Worm (Caenorhabditis elegans) whole organism, young adult: ENCODE data around the gene nud-1.

ENCODE experiments used
- C17E4.6 ChIP-seq: fragments of 200-800 bp; sonication (Bioruptor generic); IDR thresholded peaks from 2 replicates; pipeline ENCODE4 v1.3.6; 2022; ENCODE audit warnings: missing genetic modification reagents, missing genetic modification characterization, missing compliant biosample characterization
- akir-1 ChIP-seq: fragments of 200-800 bp; sonication (Bioruptor generic); optimal IDR thresholded peaks from 2 replicates; lab custom pipeline; 2018; ENCODE audit warnings: mild to moderate bottlenecking, missing genetic modification characterization, moderate library complexity, missing compliant biosample characterization
- ccch-3 ChIP-seq: fragments of 200-800 bp; sonication (Bioruptor generic); optimal IDR thresholded peaks from 2 replicates; lab custom pipeline; 2018; ENCODE audit warnings: mild to moderate bottlenecking, missing genetic modification characterization, missing compliant biosample characterization
- ets-4 ChIP-seq: fragments of 200-800 bp; sonication (Bioruptor generic); optimal IDR thresholded peaks from 2 replicates; lab custom pipeline; 2018; ENCODE audit warnings: mild to moderate bottlenecking, missing genetic modification characterization, missing compliant biosample characterization
- lin-26 ChIP-seq: fragments of 200-800 bp; sonication (Bioruptor generic); IDR thresholded peaks from 2 replicates; pipeline ENCODE4 v1.3.6; 2022; ENCODE audit warnings: missing genetic modification reagents, missing genetic modification characterization, missing compliant biosample characterization
- mcd-1 ChIP-seq: fragments of 200-800 bp; sonication (Bioruptor generic); IDR thresholded peaks from 2 replicates; pipeline ENCODE4 v1.3.6; 2022; ENCODE audit warnings: missing genetic modification reagents, missing genetic modification characterization, missing compliant biosample characterization
- nhr-90 ChIP-seq: sonication (generic microtip); optimal IDR thresholded peaks from 2 replicates; lab custom pipeline; 2016; ENCODE audit warnings: missing genotype, mild to moderate bottlenecking, missing genetic modification characterization, missing compliant biosample characterization
- pha-4 ChIP-seq: fragments of 150-350 bp; sonication (generic microtip); optimal IDR thresholded peaks from 2 replicates; lab custom pipeline; 2014; ENCODE audit warnings: missing biosample characterization, missing genetic modification reagents, missing genetic modification characterization
- rec-8 ChIP-seq, 2 experiments: sonication (generic microtip); optimal IDR thresholded peaks; 2 replicates each; lab custom pipeline; 2016; ENCODE audit warnings: mild to moderate bottlenecking in 2 of 2, missing genetic modification characterization in 2 of 2, missing genetic modification reagents in 2 of 2, missing genotype in 2 of 2, missing biosample characterization in 1 of 2, missing compliant biosample characterization in 1 of 2, moderate library complexity in 1 of 2

DNA sequence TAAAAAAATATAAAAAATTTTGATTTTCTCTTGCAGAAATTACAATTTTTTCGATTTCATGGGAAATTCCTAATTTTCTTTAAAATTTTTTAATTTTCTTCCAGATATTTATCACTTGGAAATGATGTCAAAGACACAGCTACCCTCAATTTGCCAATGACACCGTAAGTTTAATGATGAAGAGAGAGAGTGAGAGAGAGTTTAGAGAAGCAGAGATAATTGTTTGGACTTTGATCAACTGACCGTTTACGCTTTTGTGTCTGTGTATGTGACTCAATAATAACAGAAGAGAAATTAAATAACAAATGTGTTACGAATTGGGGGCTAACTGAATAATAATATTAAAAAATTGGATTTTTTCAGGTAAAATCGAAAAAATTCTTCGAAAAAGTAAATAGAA lies 30.8 kb upstream of the nud-1 start:
- TF ChIP-seq ets-4 (GFP tag; lab: Kevin White, UChicago) (no peak), mcd-1 (no peak), pha-4 (no peak), C17E4.6 (no peak), nhr-90 (no peak), ccch-3 (no peak), rec-8 (tag; optimal IDR thresholded peaks at IDR 0.05; lab: Kevin White, UChicago) (no peak), lin-26 (GFP tag; lab: Robert Waterston, UW) (no peak), akir-1 (no peak)
